Worm (Caenorhabditis elegans): Measurements from ENCODE around the gene srh-266.

DNA sequence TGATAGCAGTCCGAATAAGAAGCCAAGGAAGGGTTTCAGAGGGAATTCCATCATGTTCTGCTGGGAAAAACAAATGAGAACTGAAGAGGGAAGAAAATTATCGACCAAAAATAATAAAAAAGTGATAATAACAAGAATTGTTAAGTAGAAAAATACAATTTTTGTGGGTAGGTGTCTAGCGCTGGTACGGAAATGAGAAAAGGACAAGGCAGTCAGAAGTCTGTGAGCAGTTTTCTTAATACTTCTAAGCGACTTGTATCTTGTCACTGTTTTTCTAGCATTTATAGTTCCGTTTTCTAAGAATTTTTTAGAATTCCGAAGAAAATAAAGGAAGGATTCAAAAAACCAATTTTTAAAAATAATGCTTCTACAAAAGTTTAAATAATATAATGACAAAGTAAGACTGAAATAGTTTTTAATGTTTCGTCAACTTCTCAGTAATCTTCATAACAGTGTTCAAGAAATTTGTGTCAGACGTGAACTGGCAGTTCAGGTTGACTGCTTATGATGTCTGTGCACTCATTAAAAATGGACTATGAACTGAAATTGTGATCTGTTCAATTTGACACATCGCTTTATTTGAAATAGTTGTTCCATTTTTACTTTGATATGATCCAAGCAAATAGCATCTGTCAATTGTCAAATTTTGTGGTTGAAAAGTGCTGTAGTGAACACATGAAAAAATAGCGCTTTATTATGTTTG lies 28.3 kb downstream of the srh-266 start, which contains the start of gene srx-4:
- TF ChIP-seq ztf-29 (GFP tag; IDR thresholded peaks at IDR 0.05) (no peak), ztf-23 (GFP tag; IDR thresholded peaks at IDR 0.05) (no peak), klf-2 (GFP tag; conservative IDR thresholded peaks at IDR 0.05) (no peak), med-1 (GFP tag; optimal IDR thresholded peaks at IDR 0.05; ENCODE audit: insufficient read depth) (no peak)
